Fruit fly (Drosophila melanogaster): ENCODE results near the gene TkR86C.

The TkR86C gene

DNA sequence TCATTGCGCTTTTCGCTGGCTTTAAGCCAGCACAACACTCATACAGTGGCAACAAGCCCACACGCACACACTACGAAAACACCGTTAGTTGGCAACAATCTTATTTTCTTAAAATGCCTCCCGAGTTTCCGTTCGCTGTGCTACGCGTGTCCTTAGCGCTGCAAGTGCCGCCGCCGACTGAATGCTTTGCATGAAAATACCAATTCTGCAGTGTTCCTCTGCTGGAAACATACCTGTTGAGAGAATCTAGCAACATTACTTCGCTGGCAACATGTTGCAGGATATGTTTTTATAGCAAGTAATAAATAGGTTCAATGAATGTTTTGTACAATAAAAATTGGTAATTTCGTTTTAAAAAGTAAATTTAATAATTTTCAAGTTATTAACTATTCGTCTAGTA lies at the start of gene TkR86C:
TSS of gene TkR86C (minus strand) at position 168 of the 400 bp plus-strand sequence.
- no peak for TF ChIP-seq psq (optimal IDR thresholded peaks at IDR 0.05)

DNA sequence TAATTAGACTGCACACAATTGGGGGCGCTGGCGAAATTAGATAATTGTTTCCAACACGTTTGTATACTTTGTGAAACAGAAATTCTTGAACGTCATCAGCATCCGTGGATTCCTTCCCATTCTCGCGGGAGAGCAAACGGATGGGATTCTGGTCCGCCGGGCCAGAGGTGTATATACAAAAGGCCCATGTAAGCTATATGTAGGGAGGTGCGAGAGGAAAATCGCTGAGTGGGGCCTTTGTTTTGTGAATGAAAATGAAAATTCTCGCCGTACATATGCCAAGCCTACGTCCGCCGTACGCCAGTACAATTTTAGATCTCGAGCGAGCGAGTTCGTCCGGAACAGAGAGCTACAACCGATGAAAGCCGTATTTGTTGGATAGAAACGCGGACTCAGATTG lies 41.6 kb upstream of the TkR86C start, which contains the start of gene CG14687:
TSS of gene CG14687 (plus strand) at position 301 of the 400 bp plus-strand sequence.
- TF ChIP-seq h (optimal IDR thresholded peaks at IDR 0.05): no peak
- TF ChIP-seq Myc (optimal IDR thresholded peaks at IDR 0.05): no peak
- TF ChIP-seq insv (optimal IDR thresholded peaks at IDR 0.05): no peak

DNA sequence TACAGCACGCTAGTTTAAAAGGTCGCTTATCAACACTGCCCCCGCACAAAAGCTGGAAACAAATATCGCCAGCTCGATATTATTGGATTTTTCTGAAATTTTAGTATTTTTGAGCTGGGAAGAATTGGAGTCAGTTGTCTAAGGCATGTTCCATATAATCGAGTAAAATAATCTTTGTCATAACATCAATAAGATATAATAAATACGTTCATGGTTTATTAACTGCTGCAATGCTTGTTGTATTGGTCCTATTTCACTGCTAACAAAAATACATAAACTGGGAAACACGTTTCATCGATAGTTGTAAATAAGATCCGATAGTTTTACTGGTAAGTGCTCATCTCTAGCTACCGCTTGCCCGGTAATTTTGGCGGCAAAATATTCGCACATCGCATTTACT lies 37.2 kb upstream of the TkR86C start, which contains the start of the genes Art1 and Mcm5:
TSS of gene Art1 (minus strand) at position 41 of the 400 bp plus-strand sequence.
TSS of gene Mcm5 (plus strand) at position 339 of the 400 bp plus-strand sequence.
- TF ChIP-seq h (optimal IDR thresholded peaks at IDR 0.05) (no peak), psq (optimal IDR thresholded peaks at IDR 0.05) (no peak), ttk (optimal IDR thresholded peaks at IDR 0.05) (no peak), insv (optimal IDR thresholded peaks at IDR 0.05) (no peak), Myc (optimal IDR thresholded peaks at IDR 0.05) (no peak), Sin3A (optimal IDR thresholded peaks at IDR 0.05) (no peak)

DNA sequence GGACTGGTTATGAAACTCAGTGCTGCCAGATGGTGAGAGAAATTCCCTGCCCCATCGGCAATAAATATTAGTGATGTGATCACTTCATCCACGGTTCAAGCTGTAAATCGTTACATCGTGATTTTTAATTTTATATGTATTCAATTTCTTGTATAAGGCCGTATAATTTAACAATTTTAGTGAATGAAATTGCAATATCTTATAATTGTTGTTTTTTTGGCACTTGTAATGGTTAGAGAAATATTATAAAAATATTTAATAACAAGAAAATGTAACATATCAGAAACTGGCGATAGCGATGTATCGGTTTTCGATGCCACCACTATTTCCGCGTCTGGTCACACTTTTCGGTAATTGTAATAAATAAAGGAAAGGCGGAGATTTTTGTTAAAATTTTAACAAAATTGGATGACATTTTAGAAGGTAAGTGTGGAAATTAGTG lies 33.1 kb upstream of the TkR86C start, which contains the start of the genes mRpL37 and Rbp1:
TSS of gene mRpL37 (minus strand) at position 35 of the 442 bp plus-strand sequence.
TSS of gene Rbp1 (plus strand) at position 326 of the 442 bp plus-strand sequence.
- no peak for TF ChIP-seq psq (optimal IDR thresholded peaks at IDR 0.05)
- no peak for TF ChIP-seq h (optimal IDR thresholded peaks at IDR 0.05)

DNA sequence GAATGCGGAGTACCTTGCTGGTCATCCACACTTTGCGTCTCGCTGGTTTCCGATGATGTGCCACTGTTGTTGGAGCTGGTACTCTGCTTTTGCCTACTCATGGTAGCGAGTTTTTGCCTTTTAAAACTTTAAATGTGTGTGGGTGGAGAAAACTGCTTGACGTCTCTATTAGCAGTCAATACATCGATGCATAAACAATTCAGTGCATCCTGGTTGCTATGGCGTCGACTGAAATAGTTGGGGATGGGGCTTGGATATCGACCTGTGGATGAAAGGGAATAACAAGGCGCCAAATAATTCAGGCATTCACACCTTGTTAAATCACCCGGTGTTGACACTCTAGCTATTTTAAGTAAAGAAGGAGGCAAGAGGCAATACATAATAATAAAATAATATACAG lies 31.1 kb upstream of the TkR86C start, which contains the start of gene CG42633:
TSS of gene CG42633 (minus strand) at position 101 of the 400 bp plus-strand sequence.
- TF ChIP-seq insv (optimal IDR thresholded peaks at IDR 0.05) (no peak), Sin3A (optimal IDR thresholded peaks at IDR 0.05) (no peak), psq (optimal IDR thresholded peaks at IDR 0.05) (no peak), Myc (optimal IDR thresholded peaks at IDR 0.05) (no peak), ttk (optimal IDR thresholded peaks at IDR 0.05) (no peak), h (optimal IDR thresholded peaks at IDR 0.05) (no peak)

DNA sequence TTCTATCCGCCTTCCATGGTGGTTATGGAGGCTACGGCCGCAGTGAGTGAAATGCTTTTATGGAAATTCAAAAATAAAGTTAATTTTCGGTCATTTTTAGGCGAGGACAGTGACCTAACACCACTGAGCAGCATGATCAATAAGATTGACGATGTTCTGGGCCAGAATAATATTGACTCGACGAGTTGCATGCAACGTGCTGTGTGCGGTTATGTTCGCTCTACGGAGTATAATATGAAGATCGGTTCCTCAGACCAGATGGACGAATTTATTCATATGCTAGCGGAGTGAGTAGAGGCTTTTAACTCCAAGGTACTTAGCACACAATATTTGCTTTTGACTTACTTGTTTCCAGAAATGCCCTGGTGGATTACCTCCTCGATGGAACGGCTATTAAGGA lies 29.1 kb upstream of the TkR86C start:
- TF ChIP-seq Sin3A (optimal IDR thresholded peaks at IDR 0.05) (no peak), h (optimal IDR thresholded peaks at IDR 0.05) (no peak), psq (optimal IDR thresholded peaks at IDR 0.05) (no peak), Myc (optimal IDR thresholded peaks at IDR 0.05) (no peak), ttk (optimal IDR thresholded peaks at IDR 0.05) (no peak)

DNA sequence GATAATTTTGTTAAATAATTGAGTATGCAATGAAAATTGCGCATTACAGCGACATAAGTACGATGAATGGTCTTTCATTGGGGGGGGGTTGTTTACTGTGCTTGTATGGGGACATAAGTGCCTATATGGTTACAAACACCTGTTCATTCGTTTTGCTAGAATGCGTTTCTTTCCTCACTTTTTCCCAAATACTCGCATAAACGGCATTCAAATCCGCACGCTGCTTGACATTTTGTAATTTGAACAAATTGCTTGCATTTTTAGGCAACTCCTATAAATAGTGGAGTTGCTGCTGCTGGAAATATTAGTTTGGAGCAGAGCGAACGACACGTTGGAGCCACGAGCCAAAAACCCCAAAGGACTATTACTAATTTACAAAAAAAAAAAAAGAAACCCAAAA lies 28.2 kb upstream of the TkR86C start, which contains the start of gene Desi:
TSS of gene Desi (plus strand) at position 301 of the 400 bp plus-strand sequence.
- no peak for TF ChIP-seq Myc (optimal IDR thresholded peaks at IDR 0.05)
- TF ChIP-seq Sin3A (optimal IDR thresholded peaks at IDR 0.05): no peak
- no peak for TF ChIP-seq psq (optimal IDR thresholded peaks at IDR 0.05)
- no peak for TF ChIP-seq h (optimal IDR thresholded peaks at IDR 0.05)
- TF ChIP-seq insv (optimal IDR thresholded peaks at IDR 0.05): no peak
- no peak for TF ChIP-seq ttk (optimal IDR thresholded peaks at IDR 0.05)

DNA sequence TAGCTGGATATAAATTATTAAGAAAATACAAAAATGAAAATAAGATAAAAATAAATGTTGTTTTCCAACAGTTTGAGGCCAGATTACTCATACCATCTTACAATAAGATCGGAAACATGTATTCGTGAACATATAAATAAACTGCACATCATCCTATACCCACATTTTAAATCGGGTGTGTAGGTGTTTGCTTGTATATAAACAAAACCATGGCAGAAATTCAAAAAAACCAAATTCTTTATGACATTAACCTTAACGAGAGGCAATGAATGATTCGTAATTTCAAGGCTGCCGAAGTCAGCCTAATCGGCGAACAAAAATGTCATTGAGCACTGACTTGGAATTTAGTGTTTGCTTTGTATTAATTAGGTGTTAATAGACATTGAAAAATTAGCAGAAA lies 27.1 kb upstream of the TkR86C start:
- TF ChIP-seq h (optimal IDR thresholded peaks at IDR 0.05) (no peak), ttk (optimal IDR thresholded peaks at IDR 0.05) (no peak), insv (optimal IDR thresholded peaks at IDR 0.05) (no peak), Sin3A (optimal IDR thresholded peaks at IDR 0.05) (no peak), Myc (optimal IDR thresholded peaks at IDR 0.05) (no peak), psq (optimal IDR thresholded peaks at IDR 0.05) (no peak)

DNA sequence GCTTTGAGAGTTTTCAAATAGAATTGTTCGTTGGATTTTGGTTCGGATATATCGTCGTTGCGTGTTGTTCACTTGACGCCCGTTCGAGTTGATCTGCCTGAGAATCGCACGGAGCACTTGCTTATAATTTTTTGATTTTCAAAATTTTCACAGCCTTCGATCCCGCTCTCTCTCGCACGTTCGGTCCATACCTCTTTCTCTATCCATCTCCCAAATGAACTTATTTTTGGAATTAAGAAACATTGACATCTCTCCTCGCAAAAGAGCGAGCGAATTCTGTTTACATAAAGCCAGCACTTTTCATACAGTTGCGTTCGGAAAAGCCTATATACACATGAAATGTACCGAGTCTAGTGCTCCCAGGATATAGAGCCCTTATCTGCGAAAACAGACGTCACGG lies 26.2 kb upstream of the TkR86C start, which contains the start of the genes CG45076, CG45078 and fau:
TSS of gene CG45076 (minus strand) at position 101 of the 400 bp plus-strand sequence.
TSS of gene CG45078 (minus strand) at position 101 of the 400 bp plus-strand sequence.
TSS of gene fau (minus strand) at position 101 of the 400 bp plus-strand sequence.
- TF ChIP-seq insv (optimal IDR thresholded peaks at IDR 0.05): no peak
- TF ChIP-seq psq (optimal IDR thresholded peaks at IDR 0.05): no peak
- no peak for TF ChIP-seq Myc (optimal IDR thresholded peaks at IDR 0.05)
- no peak for TF ChIP-seq h (optimal IDR thresholded peaks at IDR 0.05)
- TF ChIP-seq ttk (optimal IDR thresholded peaks at IDR 0.05): no peak

DNA sequence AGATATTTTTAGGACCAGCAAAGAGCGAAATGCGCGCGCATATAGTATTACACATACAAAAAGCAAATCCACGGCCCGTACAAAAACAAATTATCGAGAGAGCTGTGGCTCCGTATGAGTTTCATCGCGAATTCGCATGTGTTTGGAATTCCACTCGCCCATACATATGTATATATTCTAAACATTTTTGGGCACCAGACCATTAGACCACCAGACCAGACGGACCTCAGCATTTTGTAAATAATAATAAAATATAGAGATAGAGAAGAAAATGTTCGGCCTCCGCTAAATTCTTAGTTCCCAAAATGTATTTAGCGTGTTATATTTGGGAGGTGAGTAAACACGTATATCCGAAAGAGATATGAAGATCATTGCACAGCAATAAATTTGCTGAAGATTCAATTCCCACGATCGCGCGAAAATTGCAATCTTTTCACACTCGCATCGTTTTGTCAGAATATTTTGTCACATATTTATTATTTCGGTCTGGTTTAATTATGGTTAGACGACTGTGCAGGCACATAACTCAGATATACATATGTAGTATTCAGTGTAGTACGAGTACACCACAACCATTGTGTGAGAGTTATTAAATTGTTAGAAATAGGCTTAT lies 25.1 kb upstream of the TkR86C start:
- no peak for TF ChIP-seq h (optimal IDR thresholded peaks at IDR 0.05)

DNA sequence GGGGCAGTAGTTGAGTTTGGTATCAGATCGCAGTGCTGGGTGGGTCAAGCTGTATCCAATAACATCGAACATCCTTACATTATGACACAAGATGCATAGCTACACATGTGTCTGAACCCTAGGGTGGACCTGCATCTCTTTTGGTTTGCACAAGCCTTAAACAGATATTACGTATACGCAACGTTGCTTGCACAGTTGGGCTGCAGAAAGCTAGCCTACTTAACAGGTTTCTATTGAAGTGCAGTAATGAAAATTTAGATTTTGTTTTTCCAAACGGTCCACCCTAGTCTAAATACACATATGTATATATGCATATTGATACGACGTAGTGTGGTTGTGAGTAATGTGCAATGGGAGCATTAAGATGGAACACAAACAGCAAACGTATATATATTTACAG lies 24.2 kb upstream of the TkR86C start:
- TF ChIP-seq Myc (optimal IDR thresholded peaks at IDR 0.05) (no peak), psq (optimal IDR thresholded peaks at IDR 0.05) (no peak), ttk (optimal IDR thresholded peaks at IDR 0.05) (no peak), Sin3A (optimal IDR thresholded peaks at IDR 0.05) (no peak), h (optimal IDR thresholded peaks at IDR 0.05) (no peak), insv (optimal IDR thresholded peaks at IDR 0.05) (no peak)

DNA sequence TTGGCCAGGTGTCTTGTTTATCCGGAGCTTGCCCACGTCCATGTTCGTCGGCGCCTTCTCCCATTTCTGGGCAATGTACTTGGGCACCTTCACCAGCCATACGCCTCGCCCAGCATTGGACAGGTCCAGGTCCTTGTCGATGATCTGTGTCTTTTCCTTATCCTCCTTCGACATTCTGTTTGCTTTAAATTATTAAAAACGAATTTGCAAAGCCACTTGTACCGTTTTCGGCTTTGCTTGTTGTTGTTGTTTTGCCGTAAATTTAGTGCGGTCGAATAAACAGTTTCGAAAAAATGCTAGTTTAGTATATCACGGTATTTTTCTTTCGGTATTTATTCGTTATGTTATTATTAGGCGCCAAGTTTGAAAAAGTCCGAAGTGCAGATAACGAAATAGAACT lies 16.5 kb upstream of the TkR86C start, which contains the start of gene TfIIFbeta:
TSS of gene TfIIFbeta (minus strand) at position 279 of the 400 bp plus-strand sequence.
- TF ChIP-seq h (optimal IDR thresholded peaks at IDR 0.05) (no peak), Sin3A (optimal IDR thresholded peaks at IDR 0.05) (no peak), Myc (optimal IDR thresholded peaks at IDR 0.05) (no peak), ttk (optimal IDR thresholded peaks at IDR 0.05) (no peak)

DNA sequence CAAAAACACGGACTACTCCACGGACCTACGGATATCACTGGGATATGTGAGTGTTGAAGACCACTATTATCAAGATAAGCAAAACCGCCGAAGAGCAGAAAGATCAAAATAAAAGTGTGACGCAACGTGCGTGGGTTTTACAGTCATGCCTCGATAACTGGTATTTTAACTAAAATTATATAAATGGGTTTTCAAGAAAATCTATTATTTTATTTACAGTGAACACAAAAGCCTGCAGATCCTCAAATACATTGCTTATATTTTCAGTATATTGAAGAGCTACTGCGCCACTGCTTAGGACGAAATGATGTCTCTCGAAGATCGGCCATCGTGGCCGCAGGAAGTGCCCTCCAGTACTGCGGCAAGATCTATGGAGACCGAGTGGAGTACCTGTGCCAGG lies 11.0 kb upstream of the TkR86C start:
- no peak for TF ChIP-seq psq (optimal IDR thresholded peaks at IDR 0.05)
- no peak for TF ChIP-seq ttk (optimal IDR thresholded peaks at IDR 0.05)
- TF ChIP-seq insv (optimal IDR thresholded peaks at IDR 0.05): no peak
- no peak for TF ChIP-seq Myc (optimal IDR thresholded peaks at IDR 0.05)
- no peak for TF ChIP-seq h (optimal IDR thresholded peaks at IDR 0.05)
- no peak for TF ChIP-seq Sin3A (optimal IDR thresholded peaks at IDR 0.05)
